Fruit fly (Drosophila melanogaster): ENCODE results near the gene nAChRalpha6.

nAChRalpha6 gene

dm6 chr2L:9757990-9758814 lies 127.8 kb downstream of the nAChRalpha6 start, which contains the start of gene zf30C (continued):
- TF ChIP-seq OdsH (GFP tag; optimal IDR thresholded peaks at IDR 0.05) (peak; percentile 89), pan (optimal IDR thresholded peaks at IDR 0.05) (no peak), Dfd (GFP tag; optimal IDR thresholded peaks at IDR 0.05) (no peak), Sp1 (GFP tag; optimal IDR thresholded peaks at IDR 0.05) (peak; percentile 77), Vsx2 (GFP tag; optimal IDR thresholded peaks at IDR 0.05; ENCODE audit: partially characterized antibody) (no peak), CrebA (GFP tag; optimal IDR thresholded peaks at IDR 0.05; ENCODE audit: borderline replicate concordance) (no peak)

DNA sequence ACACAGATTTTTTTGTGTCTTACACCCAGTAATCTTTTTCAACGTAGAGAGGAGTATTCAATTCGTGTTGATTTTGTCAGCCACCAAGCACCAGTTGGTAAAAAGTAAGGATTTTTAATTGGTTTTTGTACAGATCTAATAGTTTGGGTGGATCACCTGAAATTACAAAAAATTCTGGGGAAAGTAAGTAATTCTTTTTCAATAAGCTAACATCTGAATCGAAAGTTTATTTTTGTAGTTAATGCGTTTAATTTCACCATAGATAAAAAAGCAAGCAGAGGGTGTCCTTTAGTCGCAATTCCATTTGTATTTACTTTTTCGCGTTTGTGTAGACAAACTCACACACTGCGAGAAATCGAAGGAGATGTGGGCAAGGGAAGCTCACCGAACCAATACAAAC lies 131.2 kb downstream of the nAChRalpha6 start:
- TF ChIP-seq CrebA (GFP tag; optimal IDR thresholded peaks at IDR 0.05; ENCODE audit: borderline replicate concordance) (no peak), fru (GFP tag; optimal IDR thresholded peaks at IDR 0.05) (no peak), OdsH (GFP tag; optimal IDR thresholded peaks at IDR 0.05) (no peak), Dif (GFP tag; optimal IDR thresholded peaks at IDR 0.05; ENCODE audit: partially characterized antibody) (no peak)

- no peak for TF ChIP-seq Vsx2 (GFP tag; optimal IDR thresholded peaks at IDR 0.05; ENCODE audit: partially characterized antibody)
- TF ChIP-seq usp (GFP tag; optimal IDR thresholded peaks at IDR 0.05) = no peak
- TF ChIP-seq Dfd (GFP tag; optimal IDR thresholded peaks at IDR 0.05) = peak; percentile 56
- TF ChIP-seq N (GFP tag; optimal IDR thresholded peaks at IDR 0.05) = no peak
Observed at dm6 chr2L:9753357-9753756, 132.7 kb downstream of the nAChRalpha6 start.

dm6 chr2L:9749745-9750144 lies 136.3 kb downstream of the nAChRalpha6 start, which contains the start of gene Cyp4e3:
Gene Cyp4e3 (minus strand): TSS chr2L:9750071.
- TF ChIP-seq dmrt93B (GFP tag; optimal IDR thresholded peaks at IDR 0.05) (no peak), Myc (optimal IDR thresholded peaks at IDR 0.05) (no peak), Mio (GFP tag; optimal IDR thresholded peaks at IDR 0.05) (no peak), Rel (GFP tag; optimal IDR thresholded peaks at IDR 0.05) (no peak), Rel (tag; optimal IDR thresholded peaks at IDR 0.05) (no peak), h (GFP tag; optimal IDR thresholded peaks at IDR 0.05) (no peak), brk (GFP tag; optimal IDR thresholded peaks at IDR 0.05) (no peak)

- TF ChIP-seq Rel (GFP tag; optimal IDR thresholded peaks at IDR 0.05) = no peak
- TF ChIP-seq Rel (tag; optimal IDR thresholded peaks at IDR 0.05) = no peak
- no peak for TF ChIP-seq Hr83 (GFP tag; optimal IDR thresholded peaks at IDR 0.05; ENCODE audit: poor library complexity, severe bottlenecking)
- no peak for TF ChIP-seq woc (GFP tag; optimal IDR thresholded peaks at IDR 0.05)
- TF ChIP-seq Dfd (GFP tag; optimal IDR thresholded peaks at IDR 0.05) = peak; percentile 41
- no peak for TF ChIP-seq Myc (optimal IDR thresholded peaks at IDR 0.05)
Observed at dm6 chr2L:9746236-9747225, 139.5 kb downstream of the nAChRalpha6 start, which contains the start of gene Nckx30C. Gene Nckx30C (minus strand): TSS chr2L:9746495.

- no peak for TF ChIP-seq lola (GFP tag; optimal IDR thresholded peaks at IDR 0.05)
- no peak for TF ChIP-seq foxo (GFP tag; optimal IDR thresholded peaks at IDR 0.05)
- no peak for TF ChIP-seq rgr (GFP tag; optimal IDR thresholded peaks at IDR 0.05)
- TF ChIP-seq GATAd (GFP tag; optimal IDR thresholded peaks at IDR 0.05) = no peak
- TF ChIP-seq Myc (optimal IDR thresholded peaks at IDR 0.05) = no peak
- TF ChIP-seq HLH106 (tag; optimal IDR thresholded peaks at IDR 0.05) = no peak
- no peak for TF ChIP-seq Hr78 (GFP tag; optimal IDR thresholded peaks at IDR 0.05)
- no peak for TF ChIP-seq Mio (GFP tag; optimal IDR thresholded peaks at IDR 0.05)
- no peak for TF ChIP-seq Abd-B (GFP tag; optimal IDR thresholded peaks at IDR 0.05)
- TF ChIP-seq Sp1 (GFP tag; optimal IDR thresholded peaks at IDR 0.05) = no peak
- TF ChIP-seq Dif (GFP tag; optimal IDR thresholded peaks at IDR 0.05; ENCODE audit: partially characterized antibody) = no peak
- no peak for TF ChIP-seq Hnf4 (GFP tag; optimal IDR thresholded peaks at IDR 0.05)
- no peak for TF ChIP-seq OdsH (GFP tag; optimal IDR thresholded peaks at IDR 0.05)
- no peak for TF ChIP-seq woc (GFP tag; optimal IDR thresholded peaks at IDR 0.05)
- TF ChIP-seq Vsx2 (GFP tag; optimal IDR thresholded peaks at IDR 0.05; ENCODE audit: partially characterized antibody) = no peak
- TF ChIP-seq usp (GFP tag; optimal IDR thresholded peaks at IDR 0.05) = no peak
Observed at dm6 chr2L:9744634-9745033, 141.4 kb downstream of the nAChRalpha6 start.

All from whole organism, wandering third instar larva.